Worm (Caenorhabditis elegans) whole organism, midembryonic: ENCODE data around the gene C09E7.11.

Experiments
- T22C8.4 ChIP-seq: fragments of 200-800 bp; sonication (Bioruptor generic); IDR thresholded peaks from 2 replicates; pipeline ENCODE4 v1.3.6; 2022; ENCODE audit warnings: missing genetic modification characterization, missing compliant biosample characterization
- cog-1 ChIP-seq: sonication (generic microtip); optimal IDR thresholded peaks from 2 replicates; lab custom pipeline; 2016; ENCODE audit warnings: missing genetic modification characterization, missing compliant biosample characterization
- klf-2 ChIP-seq: fragments of 200-800 bp; sonication (Bioruptor generic); conservative IDR thresholded peaks from 2 replicates; pipeline ENCODE4 v1.3.6; 2022; ENCODE audit warnings: missing genetic modification reagents, missing genetic modification characterization, missing compliant biosample characterization
- med-1 ChIP-seq: sonication (generic microtip); optimal IDR thresholded peaks from 2 replicates; lab custom pipeline; 2017; ENCODE audit warnings: missing genetic modification characterization, mild to moderate bottlenecking, missing compliant biosample characterization, antibody characterized with exemption, missing genetic modification reagents; ENCODE audit not compliant: insufficient read depth
- ztf-29 ChIP-seq: fragments of 200-800 bp; sonication (Bioruptor generic); IDR thresholded peaks from 2 replicates; pipeline ENCODE4 v1.3.6; 2022; ENCODE audit warnings: missing genetic modification reagents, missing genetic modification characterization, missing compliant biosample characterization

ce11 chrIII:6514673-6515072 lies 16.5 kb upstream of the C09E7.11 start, which contains the start of gene acr-5:
- TF ChIP-seq klf-2 (GFP tag; lab: Robert Waterston, UW) (no peak), ztf-29 (GFP tag; lab: Robert Waterston, UW) (no peak), T22C8.4 (GFP tag; lab: Robert Waterston, UW) (no peak), cog-1 (tag; lab: Kevin White, UChicago) (no peak), med-1 (GFP tag; lab: Kevin White, UChicago) (no peak)
